Fruit fly (Drosophila melanogaster): Measurements from ENCODE around the gene CG7049.
A peak's percentile ranks its signal among the peaks of the same experiment; 100 is the strongest.

Gene CG7049

dm6 chr3L:180262-180543 lies 4.2 kb upstream of the CG7049 start:
- TF ChIP-seq CG16779 (GFP tag; IDR thresholded peaks at IDR 0.05) (peak; percentile 41; the same call in 1 of the 2 replicates), CG15269 (tag; optimal IDR thresholded peaks at IDR 0.05) (no peak), Med (GFP tag) (peak; percentile 57), Trl (optimal IDR thresholded peaks at IDR 0.05) (peak in 1 of 2 experiments; percentile 27), Trl (GFP tag; optimal IDR thresholded peaks at IDR 0.05) (no peak), corto (GFP tag; optimal IDR thresholded peaks at IDR 0.05) (no peak), fd96Cb (tag; optimal IDR thresholded peaks at IDR 0.05) (no peak), repo (GFP tag; optimal IDR thresholded peaks at IDR 0.05) (no peak), caup (GFP tag; optimal IDR thresholded peaks at IDR 0.05; ENCODE audit: severe bottlenecking) (peak; percentile 6), CG11695 (GFP tag; IDR thresholded peaks at IDR 0.05) (no peak), chm (GFP tag; IDR thresholded peaks at IDR 0.05) (0 out of 2 replicates have a peak, but pooled peaks have one; percentile 45), ci (GFP tag; IDR thresholded peaks at IDR 0.05) (peak; percentile 1; the same call in 1 of the 3 replicates), Abd-B (GFP tag; optimal IDR thresholded peaks at IDR 0.05) (no peak), Jarid2 (GFP tag; optimal IDR thresholded peaks at IDR 0.05) (peak; percentile 75), insv (GFP tag; optimal IDR thresholded peaks at IDR 0.05) (no peak), CG6813 (GFP tag; optimal IDR thresholded peaks at IDR 0.05) (no peak), chinmo (GFP tag; IDR thresholded peaks at IDR 0.05; ENCODE audit: partially characterized antibody) (0 out of 4 replicates have a peak, but pooled peaks have one; percentile 3), CG2116 (GFP tag; optimal IDR thresholded peaks at IDR 0.05) (no peak), ap (GFP tag; IDR thresholded peaks at IDR 0.05) (no peak), CG8290 (GFP tag; optimal IDR thresholded peaks at IDR 0.05) (no peak), CG8290 (tag; optimal IDR thresholded peaks at IDR 0.05) (peak in 1 of 2 experiments; percentile 17), CG16863 (GFP tag; optimal IDR thresholded peaks at IDR 0.05) (no peak), CG42726 (GFP tag; IDR thresholded peaks at IDR 0.05; ENCODE audit: partially characterized antibody) (0 out of 2 replicates have a peak, but pooled peaks have one; percentile 42), CG1529 (GFP tag; optimal IDR thresholded peaks at IDR 0.05) (no peak), tin (GFP tag; optimal IDR thresholded peaks at IDR 0.05) (no peak), tgo (GFP tag; IDR thresholded peaks at IDR 0.05) (no peak), kni (GFP tag; optimal IDR thresholded peaks at IDR 0.05) (peak; percentile 41), CG4854 (GFP tag; optimal IDR thresholded peaks at IDR 0.05) (no peak), CG2875 (GFP tag; optimal IDR thresholded peaks at IDR 0.05) (no peak), Max (GFP tag; optimal IDR thresholded peaks at IDR 0.05) (no peak), Opbp (GFP tag; IDR thresholded peaks at IDR 0.05; ENCODE audit: partially characterized antibody) (peak; percentile 34; the same call in 1 of the 3 replicates), Blimp-1 (GFP tag; optimal IDR thresholded peaks at IDR 0.05) (peak; percentile 16), vfl (GFP tag; optimal IDR thresholded peaks at IDR 0.05) (no peak)

dm6 chr3L:179490-180261 lies 3.6 kb upstream of the CG7049 start, which contains the start of gene CG13875:
TSS of gene CG13875 (plus strand) at chr3L:179923.
- TF ChIP-seq esg (GFP tag; conservative IDR thresholded peaks at IDR 0.05) = no peak
- TF ChIP-seq CG12236 (GFP tag; optimal IDR thresholded peaks at IDR 0.05) = no peak
- TF ChIP-seq ken (GFP tag; IDR thresholded peaks at IDR 0.05) = no peak
- TF ChIP-seq CG14965 (GFP tag; optimal IDR thresholded peaks at IDR 0.05; ENCODE audit: borderline replicate concordance) = no peak
- no peak for TF ChIP-seq pita (GFP tag; optimal IDR thresholded peaks at IDR 0.05)
- TF ChIP-seq row (GFP tag; IDR thresholded peaks at IDR 0.05) = 0 out of 3 replicates have a peak, but pooled peaks have one; percentile 21
- no peak for TF ChIP-seq cg (GFP tag; optimal IDR thresholded peaks at IDR 0.05)
- no peak for TF ChIP-seq CG7271 (tag; optimal IDR thresholded peaks at IDR 0.05)
- no peak for TF ChIP-seq CG13624 (GFP tag; optimal IDR thresholded peaks at IDR 0.05)
- TF ChIP-seq CG30403 (GFP tag; optimal IDR thresholded peaks at IDR 0.05) = no peak
- TF ChIP-seq PHDP (tag; optimal IDR thresholded peaks at IDR 0.05) = no peak
- TF ChIP-seq odd (GFP tag; optimal IDR thresholded peaks at IDR 0.05) = no peak
- TF ChIP-seq z (GFP tag; IDR thresholded peaks at IDR 0.05) = peak; percentile 81
- TF ChIP-seq jigr1 (GFP tag; IDR thresholded peaks at IDR 0.05) = no peak
- no peak for TF ChIP-seq chn (GFP tag; optimal IDR thresholded peaks at IDR 0.05)
- TF ChIP-seq Deaf1 (tag; optimal IDR thresholded peaks at IDR 0.05) = peak; percentile 35
- peak; percentile 95 for TF ChIP-seq CG3163 (GFP tag; optimal IDR thresholded peaks at IDR 0.05)
- peak; percentile 64 for TF ChIP-seq CG13894 (tag; optimal IDR thresholded peaks at IDR 0.05)
- peak; percentile 51; the same call in 1 of the 3 replicates for TF ChIP-seq ci (GFP tag; IDR thresholded peaks at IDR 0.05)
